Fruit fly (Drosophila melanogaster): ENCODE measurements around the gene Lon.

The Lon gene

DNA sequence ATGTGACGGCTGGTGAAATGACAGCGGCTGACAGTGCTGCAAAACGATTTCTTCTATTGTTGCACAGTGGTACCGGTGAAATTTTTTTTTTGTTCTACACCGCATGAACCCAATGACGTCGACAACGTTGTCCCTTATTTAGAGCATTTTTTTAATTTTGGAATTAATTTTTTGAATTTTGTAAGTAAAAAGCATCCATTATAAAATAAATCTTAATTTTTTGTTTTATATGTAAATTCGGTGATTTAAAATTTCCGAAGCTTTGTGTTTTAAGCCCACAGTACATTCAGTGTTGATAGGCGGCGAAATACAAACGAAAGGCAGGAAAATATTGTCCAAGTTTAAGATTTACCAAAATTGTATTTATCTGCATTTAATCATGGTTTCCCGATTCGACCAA, at the start of gene Lon, which contains the start of gene PIG-F (continued):
- TF ChIP-seq Eip78C (GFP tag) (peak; percentile 100), lz (GFP tag; optimal IDR thresholded peaks at IDR 0.05) (peak; percentile 99), dac (GFP tag; optimal IDR thresholded peaks at IDR 0.05) (peak; percentile 98), fd85E (GFP tag; optimal IDR thresholded peaks at IDR 0.05) (peak; percentile 96), Hr39 (GFP tag; optimal IDR thresholded peaks at IDR 0.05) (peak; percentile 99), CG11902 (GFP tag; optimal IDR thresholded peaks at IDR 0.05) (peak; percentile 98), CG6854 (GFP tag; optimal IDR thresholded peaks at IDR 0.05) (peak; percentile 98), CG10669 (GFP tag; optimal IDR thresholded peaks at IDR 0.05) (peak; percentile 99)

DNA sequence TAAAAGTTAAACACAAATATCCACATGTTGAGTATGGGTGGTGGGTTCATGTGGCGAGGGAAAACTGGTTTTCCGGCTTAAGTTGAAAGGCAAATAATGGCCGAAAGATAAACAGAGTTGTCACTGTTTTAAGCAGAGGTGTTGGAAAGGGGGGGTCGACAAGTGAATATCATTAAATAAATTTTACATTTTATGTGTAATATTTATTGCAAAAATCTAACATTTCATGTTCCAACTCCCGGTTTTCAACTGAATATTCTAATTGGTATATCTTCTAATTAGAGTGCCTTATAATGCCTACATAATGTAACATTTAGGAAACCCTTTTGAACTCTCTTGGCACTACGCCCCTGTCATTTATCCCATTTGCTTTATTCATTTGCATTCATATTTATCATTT, 43.9 kb upstream of the Lon start:
- TF ChIP-seq Hr4 (GFP tag; optimal IDR thresholded peaks at IDR 0.05) (peak; percentile 19), Sox14 (GFP tag; optimal IDR thresholded peaks at IDR 0.05) (no peak), CG6276 (GFP tag; optimal IDR thresholded peaks at IDR 0.05) (no peak), CG10631 (GFP tag; optimal IDR thresholded peaks at IDR 0.05) (no peak), Eip78C (GFP tag) (peak; percentile 47), salr (GFP tag; optimal IDR thresholded peaks at IDR 0.05) (no peak), CG10669 (GFP tag; optimal IDR thresholded peaks at IDR 0.05) (no peak), eg (GFP tag; IDR thresholded peaks at IDR 0.05) (no peak), fkh (GFP tag; optimal IDR thresholded peaks at IDR 0.05) (peak; percentile 77), CG8119 (GFP tag; IDR thresholded peaks at IDR 0.05) (0 out of 3 replicates have a peak, but pooled peaks have one; percentile 21), CG11294 (GFP tag; IDR thresholded peaks at IDR 0.05) (no peak), topi (GFP tag; optimal IDR thresholded peaks at IDR 0.05) (no peak)

DNA sequence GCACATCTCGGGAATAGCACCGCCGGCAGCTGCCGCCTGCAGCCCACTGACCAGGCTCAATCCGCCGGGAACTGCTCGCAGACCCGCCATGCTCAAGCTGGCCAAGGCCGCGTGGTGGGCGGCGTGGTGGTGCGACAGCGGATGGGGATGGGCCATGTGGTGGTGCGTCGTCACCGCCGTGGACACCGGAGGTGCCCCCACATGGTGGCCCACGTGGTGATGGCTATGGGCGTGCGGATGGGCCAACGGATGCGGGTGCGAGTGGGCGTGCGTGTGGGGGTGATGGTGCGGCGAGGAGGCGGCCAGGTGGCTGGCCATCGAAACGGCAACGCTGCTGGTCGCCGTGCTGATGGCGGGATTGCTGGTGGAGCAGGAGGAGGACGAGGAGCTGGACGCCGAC, 41.5 kb upstream of the Lon start:
- no peak for TF ChIP-seq CG4318 (GFP tag; optimal IDR thresholded peaks at IDR 0.05)
- no peak for TF ChIP-seq CG6276 (GFP tag; optimal IDR thresholded peaks at IDR 0.05)
- TF ChIP-seq Gug (GFP tag; IDR thresholded peaks at IDR 0.05) = no peak
- TF ChIP-seq Sox15 (GFP tag; optimal IDR thresholded peaks at IDR 0.05) = no peak
- TF ChIP-seq CG6163 (GFP tag; IDR thresholded peaks at IDR 0.05) = no peak

dm6 chr3L:19650588-19650987, 38.6 kb upstream of the Lon start:
- TF ChIP-seq vri (GFP tag; optimal IDR thresholded peaks at IDR 0.05) (peak; percentile 72), Hr4 (GFP tag; optimal IDR thresholded peaks at IDR 0.05) (no peak), CG3919 (GFP tag; optimal IDR thresholded peaks at IDR 0.05) (peak; percentile 36), CG6808 (GFP tag; optimal IDR thresholded peaks at IDR 0.05) (peak; percentile 58), CG1621 (tag; optimal IDR thresholded peaks at IDR 0.05) (peak; percentile 62), eg (GFP tag; IDR thresholded peaks at IDR 0.05) (peak; percentile 93), CG11762 (GFP tag; optimal IDR thresholded peaks at IDR 0.05; ENCODE audit: insufficient read depth) (peak; percentile 32), CG15336 (GFP tag; IDR thresholded peaks at IDR 0.05) (peak; percentile 56; the same call in 1 of the 2 replicates), CG16779 (tag; optimal IDR thresholded peaks at IDR 0.05) (peak; percentile 28), CG11294 (GFP tag; IDR thresholded peaks at IDR 0.05) (no peak; the same call in 1 of the 2 replicates), Blimp-1 (GFP tag; optimal IDR thresholded peaks at IDR 0.05) (peak; percentile 21), Sox102F (GFP tag; optimal IDR thresholded peaks at IDR 0.05) (peak; percentile 55), CG34406 (GFP tag; optimal IDR thresholded peaks at IDR 0.05) (peak; percentile 45), Smox (GFP tag; optimal IDR thresholded peaks at IDR 0.05) (peak; percentile 19), cyc (GFP tag; optimal IDR thresholded peaks at IDR 0.05) (no peak), CG8632 (GFP tag; optimal IDR thresholded peaks at IDR 0.05) (peak; percentile 26), CG10631 (GFP tag; optimal IDR thresholded peaks at IDR 0.05) (no peak), CG31627 (GFP tag; optimal IDR thresholded peaks at IDR 0.05) (no peak), fd59A (GFP tag; optimal IDR thresholded peaks at IDR 0.05) (peak; percentile 44), CG3032 (tag; optimal IDR thresholded peaks at IDR 0.05) (peak; percentile 58), Met (GFP tag; optimal IDR thresholded peaks at IDR 0.05) (no peak), Eip75B (GFP tag; optimal IDR thresholded peaks at IDR 0.05) (peak; percentile 4), CG6163 (GFP tag; IDR thresholded peaks at IDR 0.05) (peak; percentile 95), fd85E (GFP tag; optimal IDR thresholded peaks at IDR 0.05) (no peak), dac (GFP tag; optimal IDR thresholded peaks at IDR 0.05) (peak; percentile 39), CG6276 (GFP tag; optimal IDR thresholded peaks at IDR 0.05) (no peak), CG9139 (GFP tag; optimal IDR thresholded peaks at IDR 0.05) (peak; percentile 72), CG8119 (GFP tag; IDR thresholded peaks at IDR 0.05) (peak; percentile 71), dsx (GFP tag; optimal IDR thresholded peaks at IDR 0.05; ENCODE audit: poor library complexity, severe bottlenecking) (no peak), pdm3 (GFP tag; optimal IDR thresholded peaks at IDR 0.05) (peak; percentile 59), Eip93F (GFP tag; optimal IDR thresholded peaks at IDR 0.05) (no peak), CG6792 (GFP tag; optimal IDR thresholded peaks at IDR 0.05) (peak; percentile 28), CG4318 (GFP tag; optimal IDR thresholded peaks at IDR 0.05) (no peak), Eip78C (GFP tag) (peak; percentile 75)

Data from whole organism, prepupa.